Worm (Caenorhabditis elegans): Measurements from ENCODE around the gene sptf-2.

- TF ChIP-seq sea-1 (GFP tag; conservative IDR thresholded peaks at IDR 0.05) (no peak), ama-1 (optimal IDR thresholded peaks at IDR 0.05) (no peak), B0310.2 (tag; optimal IDR thresholded peaks at IDR 0.05) (no peak), scrt-1 (GFP tag; IDR thresholded peaks at IDR 0.05) (no peak), tbx-37 (GFP tag; conservative IDR thresholded peaks at IDR 0.05) (no peak), ceh-13 (GFP tag; optimal IDR thresholded peaks at IDR 0.05) (no peak), hmbx-1 (tag; optimal IDR thresholded peaks at IDR 0.05) (no peak), ceh-36 (tag; optimal IDR thresholded peaks at IDR 0.05) (no peak), tbx-11 (GFP tag; IDR thresholded peaks at IDR 0.05) (no peak), pes-1 (GFP tag; IDR thresholded peaks at IDR 0.05) (no peak)
These were observed 39.3 kb upstream of the sptf-2 start for ce11 chrII:8585921-8586320.

Data from whole organism, early embryonic.